Worm (Caenorhabditis elegans) whole organism, L3 larva: ENCODE results near the gene W08F4.1.

ENCODE experiments used
- R02D3.7 ChIP-seq: fragments of 150-350 bp; optimal IDR thresholded peaks from 2 replicates; lab custom pipeline; 2014; ENCODE audit warnings: missing biosample characterization, missing genetic modification characterization
- nfya-1 ChIP-seq: sonication (generic microtip); optimal IDR thresholded peaks from 2 replicates; lab custom pipeline; 2017; ENCODE audit warnings: missing genetic modification characterization, mild to moderate bottlenecking, missing compliant biosample characterization, antibody characterized with exemption, moderate library complexity; ENCODE audit not compliant: insufficient read depth
- nhr-23 ChIP-seq: fragments of 150-350 bp; optimal IDR thresholded peaks from 2 replicates; lab custom pipeline; 2014; ENCODE audit warnings: missing biosample characterization, missing genetic modification reagents, missing genetic modification characterization
- unc-39 ChIP-seq: sonication (generic microtip); optimal IDR thresholded peaks from 4 replicates; lab custom pipeline; 2017; ENCODE audit warnings: missing biosample characterization, missing genetic modification characterization

Gene W08F4.1

ce11 chrII:639467-639866 is 46.1 kb downstream of the W08F4.1 start, which contains the start of gene K07E8.6:
Gene K07E8.6 (minus strand): TSS chrII:639567.
- TF ChIP-seq unc-39 (tag; lab: Kevin White, UChicago) (no peak), nhr-23 (tag; lab: Kevin White, UChicago) (no peak), R02D3.7 (no peak), nfya-1 (tag; lab: Kevin White, UChicago) (peak; percentile 26)
